Fruit fly (Drosophila melanogaster) whole organism, wandering third instar larva: ENCODE measurements around the gene CG14200.

Experiments
- Abd-B ChIP-seq: fragments of >200 bp; optimal IDR thresholded peaks from 2 replicates; lab custom pipeline; 2017; ENCODE audit warnings: missing biosample characterization, missing genetic modification characterization
- CG32264 ChIP-seq: fragments of 200-800 bp; sonication (Bioruptor generic); optimal IDR thresholded peaks from 2 replicates; lab custom pipeline; 2016; ENCODE audit warnings: missing biosample characterization, missing genetic modification characterization
- CG9705 ChIP-seq: fragments of 200-800 bp; sonication (Bioruptor generic); optimal IDR thresholded peaks from 2 replicates; lab custom pipeline; 2018; ENCODE audit warnings: missing biosample characterization, mild to moderate bottlenecking, missing genetic modification characterization
- CrebA ChIP-seq: fragments of 200-800 bp; sonication (Bioruptor generic); optimal IDR thresholded peaks from 2 replicates; lab custom pipeline; 2016; ENCODE audit warnings: missing biosample characterization, mild to moderate bottlenecking, missing genetic modification characterization, borderline replicate concordance
- Dfd ChIP-seq: fragments of >200 bp; optimal IDR thresholded peaks from 2 replicates; lab custom pipeline; 2017; ENCODE audit warnings: missing biosample characterization, missing genetic modification characterization
- Dif ChIP-seq: fragments of 200-275, 200-300 bp; sonication (Bioruptor generic); optimal IDR thresholded peaks from 2 replicates; lab custom pipeline; 2018; ENCODE audit warnings: missing biosample characterization, missing genetic modification characterization; ENCODE audit not compliant: partially characterized antibody
- HLH106 ChIP-seq: fragments of 200-800 bp; optimal IDR thresholded peaks from 3 replicates; lab custom pipeline; 2019; ENCODE audit warnings: missing biosample characterization, mild to moderate bottlenecking, missing genetic modification characterization, moderate library complexity
- Hr78 ChIP-seq: fragments of >200 bp; optimal IDR thresholded peaks from 2 replicates; lab custom pipeline; 2017; ENCODE audit warnings: missing biosample characterization, missing genetic modification characterization
- Hr83 ChIP-seq: fragments of 200-300 bp; sonication (Bioruptor generic); optimal IDR thresholded peaks from 2 replicates; lab custom pipeline; 2016; ENCODE audit warnings: missing biosample characterization, mild to moderate bottlenecking, missing genetic modification characterization, moderate library complexity; ENCODE audit not compliant: poor library complexity, severe bottlenecking
- Jra ChIP-seq: sonication (Bioruptor generic); optimal IDR thresholded peaks from 2 replicates; lab custom pipeline; 2016; ENCODE audit warnings: missing biosample characterization, missing genetic modification characterization
- Mio ChIP-seq: sonication (Bioruptor generic); optimal IDR thresholded peaks from 2 replicates; lab custom pipeline; 2016; ENCODE audit warnings: missing biosample characterization, missing genetic modification characterization
- N ChIP-seq: fragments of >200 bp; optimal IDR thresholded peaks from 2 replicates; lab custom pipeline; 2018; ENCODE audit warnings: missing biosample characterization, missing external identifiers, missing genetic modification characterization
- OdsH ChIP-seq: fragments of 200-800 bp; sonication (Bioruptor generic); optimal IDR thresholded peaks from 2 replicates; lab custom pipeline; 2016; ENCODE audit warnings: missing biosample characterization, mild to moderate bottlenecking, missing genetic modification characterization
- Sp1 ChIP-seq: fragments of 200-800 bp; sonication (Bioruptor generic); optimal IDR thresholded peaks from 3 replicates; lab custom pipeline; 2019; ENCODE audit warnings: missing biosample characterization, mild to moderate bottlenecking, missing genetic modification characterization, moderate library complexity
- Vsx2 ChIP-seq: fragments of 200-300, 225-300 bp; sonication (Bioruptor generic); optimal IDR thresholded peaks from 2 replicates; lab custom pipeline; 2018; ENCODE audit warnings: missing biosample characterization, missing genetic modification characterization; ENCODE audit not compliant: partially characterized antibody
- br ChIP-seq: fragments of 200-800 bp; sonication (Bioruptor generic); optimal IDR thresholded peaks from 2 replicates; lab custom pipeline; 2016; ENCODE audit warnings: missing biosample characterization, missing genetic modification characterization
- brk ChIP-seq: fragments of 200-800 bp; sonication (Bioruptor generic); optimal IDR thresholded peaks from 2 replicates; lab custom pipeline; 2016; ENCODE audit warnings: missing biosample characterization, mild to moderate bottlenecking, missing genetic modification characterization
- dl ChIP-seq, 2 experiments: fragments of 175-275, 200-275 bp in 1 of 2; fragments of 200-275 bp in 1 of 2; sonication (Bioruptor generic); optimal IDR thresholded peaks; lab custom pipeline; 2018; ENCODE audit warnings: mild to moderate bottlenecking in 2 of 2, missing biosample characterization in 2 of 2, missing genetic modification characterization in 2 of 2, moderate library complexity in 2 of 2; ENCODE audit not compliant: partially characterized antibody in 2 of 2, insufficient read depth in 1 of 2
- dmrt93B ChIP-seq: fragments of 200-800 bp; sonication (Bioruptor generic); optimal IDR thresholded peaks from 2 replicates; lab custom pipeline; 2018; ENCODE audit warnings: missing biosample characterization, mild to moderate bottlenecking, missing genetic modification characterization
- ey ChIP-seq: fragments of 200-800 bp; sonication (Bioruptor generic); optimal IDR thresholded peaks from 2 replicates; lab custom pipeline; 2016; ENCODE audit warnings: missing biosample characterization, missing genetic modification characterization
- foxo ChIP-seq, 2 experiments: fragments of 200-800 bp; sonication (Bioruptor generic); optimal IDR thresholded peaks; 2 replicates in 1 of 2; 3 replicates in 1 of 2; lab custom pipeline; 2016 to 2017; ENCODE audit warnings: missing biosample characterization in 2 of 2, missing genetic modification characterization in 2 of 2
- fru ChIP-seq: fragments of 200-800 bp; sonication (Bioruptor generic); optimal IDR thresholded peaks from 3 replicates; lab custom pipeline; 2016; ENCODE audit warnings: missing biosample characterization, mild to moderate bottlenecking, missing genetic modification characterization
- h ChIP-seq: fragments of 200-800 bp; sonication (Bioruptor generic); optimal IDR thresholded peaks from 3 replicates; lab custom pipeline; 2016; ENCODE audit warnings: missing biosample characterization, mild to moderate bottlenecking, missing genetic modification characterization
- jim ChIP-seq: fragments of 175-275, 200-325 bp; sonication (Bioruptor generic); optimal IDR thresholded peaks from 2 replicates; lab custom pipeline; 2016; ENCODE audit warnings: missing biosample characterization, mild to moderate bottlenecking, missing genetic modification characterization
- lola ChIP-seq: fragments of >200 bp; optimal IDR thresholded peaks from 2 replicates; lab custom pipeline; 2017; ENCODE audit warnings: missing biosample characterization, missing genetic modification characterization
- pan ChIP-seq: fragments of >200 bp; optimal IDR thresholded peaks from 2 replicates; lab custom pipeline; 2017
- psq ChIP-seq: fragments of 200-800 bp; sonication (Bioruptor generic); optimal IDR thresholded peaks from 3 replicates; lab custom pipeline; 2017; ENCODE audit warnings: missing biosample characterization, mild to moderate bottlenecking, missing genetic modification characterization, moderate library complexity
- rgr ChIP-seq: fragments of 200-800 bp; sonication (Bioruptor generic); optimal IDR thresholded peaks from 3 replicates; lab custom pipeline; 2016; ENCODE audit warnings: missing biosample characterization, mild to moderate bottlenecking, missing genetic modification characterization
- sage ChIP-seq: fragments of 200-800 bp; sonication (Bioruptor generic); optimal IDR thresholded peaks from 2 replicates; lab custom pipeline; 2016; ENCODE audit warnings: missing biosample characterization, mild to moderate bottlenecking, missing genetic modification characterization
- sv ChIP-seq: fragments of 200-800 bp; sonication (Bioruptor generic); optimal IDR thresholded peaks from 3 replicates; lab custom pipeline; 2016; ENCODE audit warnings: missing biosample characterization, missing genetic modification characterization
- tai ChIP-seq: sonication (Bioruptor generic); optimal IDR thresholded peaks from 2 replicates; lab custom pipeline; 2016; ENCODE audit warnings: missing biosample characterization, missing genetic modification characterization
- woc ChIP-seq: sonication (Bioruptor generic); optimal IDR thresholded peaks from 2 replicates; lab custom pipeline; 2016; ENCODE audit warnings: missing biosample characterization, mild to moderate bottlenecking, missing genetic modification characterization

CG14200 gene

dm6 chrX:19494830-19495610 lies at the start of gene CG14200, which contains the start of the genes ksh and Pfrx:
Gene CG14200, plus strand, starts transcription at chrX:19495505.
Gene ksh, minus strand, starts transcription at chrX:19494992.
Gene Pfrx, plus strand, starts transcription at chrX:19495505.
- no peak for TF ChIP-seq tai (GFP tag; lab: Kevin White, UChicago)
- TF ChIP-seq Jra (GFP tag; lab: Kevin White, UChicago): no peak
- TF ChIP-seq dl (GFP tag; optimal IDR thresholded peaks at IDR 0.05; lab: Kevin White, UChicago; ENCODE audit: insufficient read depth in 1 of 2, partially characterized antibody in 2 of 2): no peak
- TF ChIP-seq brk (GFP tag; lab: Kevin White, UChicago): no peak
- no peak for TF ChIP-seq Dfd (GFP tag; lab: Kevin White, UChicago)
- no peak for TF ChIP-seq pan
- TF ChIP-seq sage (GFP tag; lab: Kevin White, UChicago): no peak
- TF ChIP-seq psq (GFP tag; lab: Kevin White, UChicago): no peak
- TF ChIP-seq h: no peak
- TF ChIP-seq CG9705 (GFP tag; lab: Kevin White, UChicago): no peak
- peak; percentile 82 for TF ChIP-seq lola (GFP tag; lab: Kevin White, UChicago)
- TF ChIP-seq Hr83 (GFP tag; lab: Kevin White, UChicago): peak; percentile 24
- peak; percentile 47 for TF ChIP-seq Hr78
- TF ChIP-seq Vsx2 (GFP tag; lab: Kevin White, UChicago): no peak
- peak; percentile 0 for TF ChIP-seq HLH106
- no peak for TF ChIP-seq CG32264 (GFP tag; lab: Kevin White, UChicago)
- no peak for TF ChIP-seq Sp1 (GFP tag; lab: Kevin White, UChicago)
- TF ChIP-seq fru (GFP tag; lab: Kevin White, UChicago): no peak
- no peak for TF ChIP-seq rgr (GFP tag; lab: Kevin White, UChicago)
- no peak for TF ChIP-seq dmrt93B (GFP tag; lab: Kevin White, UChicago)
- TF ChIP-seq Dif: no peak
- no peak for TF ChIP-seq OdsH (GFP tag; lab: Kevin White, UChicago)
- no peak for TF ChIP-seq woc (GFP tag; lab: Kevin White, UChicago)
- TF ChIP-seq jim (GFP tag; lab: Kevin White, UChicago): no peak
- TF ChIP-seq N: peak; percentile 86
- no peak for TF ChIP-seq ey (GFP tag; lab: Kevin White, UChicago)
- no peak for TF ChIP-seq CrebA (GFP tag; lab: Kevin White, UChicago)
- TF ChIP-seq Mio (GFP tag; lab: Kevin White, UChicago): no peak

dm6 chrX:19448297-19448696 lies 47.0 kb upstream of the CG14200 start:
- TF ChIP-seq dl (GFP tag; optimal IDR thresholded peaks at IDR 0.05; lab: Kevin White, UChicago; ENCODE audit: insufficient read depth in 1 of 2, partially characterized antibody in 2 of 2) (no peak), CG9705 (GFP tag; lab: Kevin White, UChicago) (no peak), h (no peak), Mio (GFP tag; lab: Kevin White, UChicago) (no peak), tai (GFP tag; lab: Kevin White, UChicago) (no peak), br (GFP tag; lab: Kevin White, UChicago) (no peak), Abd-B (no peak), Dif (no peak)

- TF ChIP-seq foxo (GFP tag; optimal IDR thresholded peaks at IDR 0.05; lab: Kevin White, UChicago) (peak in 1 of 2 experiments; percentile 12), HLH106 (peak; percentile 1), ey (GFP tag; lab: Kevin White, UChicago) (no peak), Mio (GFP tag; lab: Kevin White, UChicago) (no peak), sv (no peak)
These were observed 42.2 kb upstream of the CG14200 start for dm6 chrX:19453138-19453537.

dm6 chrX:19461630-19462029 lies 33.7 kb upstream of the CG14200 start:
- TF ChIP-seq Dif (no peak), br (GFP tag; lab: Kevin White, UChicago) (no peak)
- TF ChIP-seq, all 38 proteins: peak for 0
